Fruit fly (Drosophila melanogaster): ENCODE measurements around the gene Rala.

The Rala gene

DNA sequence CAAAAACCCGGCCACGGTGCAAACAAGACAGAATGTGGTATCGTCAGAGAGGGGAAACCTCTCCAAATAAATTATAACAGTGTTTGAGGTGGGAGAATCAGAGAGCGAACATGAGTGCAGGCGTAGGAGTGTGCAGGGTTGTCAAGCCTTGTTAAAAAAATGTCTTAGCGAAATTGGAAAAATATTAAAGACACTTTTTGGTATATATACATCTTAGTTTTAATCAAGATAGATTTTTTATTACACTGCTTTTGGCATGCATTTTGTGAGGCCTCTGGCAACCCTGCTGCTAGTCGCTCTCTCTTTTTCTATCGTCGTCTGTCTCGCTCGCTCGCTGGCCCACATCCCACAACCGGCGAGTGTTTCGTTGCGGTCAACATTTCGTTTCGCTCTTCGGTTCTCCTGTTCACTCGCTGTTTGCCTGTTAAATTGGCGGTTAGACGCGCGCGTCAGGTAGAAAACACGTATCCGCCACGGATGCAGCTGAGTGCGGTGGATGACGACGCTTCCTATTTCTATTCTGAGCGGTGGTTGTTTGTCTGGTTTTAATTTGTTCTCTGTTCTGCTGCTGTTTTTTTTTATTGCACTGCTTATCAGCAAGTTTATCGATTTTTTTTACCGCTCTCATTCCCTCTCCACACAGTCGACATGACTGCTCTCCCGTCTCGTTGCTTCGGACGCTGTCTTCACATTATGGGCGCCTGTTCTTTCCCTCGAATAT, 22.7 kb upstream of the Rala start (continued):
- TF ChIP-seq gce (GFP tag; IDR thresholded peaks at IDR 0.05): peak; percentile 100
- peak; percentile 29 for TF ChIP-seq Bgb (GFP tag; IDR thresholded peaks at IDR 0.05; ENCODE audit: partially characterized antibody)
- TF ChIP-seq sisA (GFP tag; IDR thresholded peaks at IDR 0.05): peak; percentile 99
- peak; percentile 99 for TF ChIP-seq CG15601 (tag; optimal IDR thresholded peaks at IDR 0.05)
- TF ChIP-seq HHEX (GFP tag; optimal IDR thresholded peaks at IDR 0.05): peak; percentile 100
- peak; percentile 99 for TF ChIP-seq B-H1 (GFP tag; IDR thresholded peaks at IDR 0.05)
- TF ChIP-seq CG43689 (GFP tag; IDR thresholded peaks at IDR 0.05): peak; percentile 99
- TF ChIP-seq sc (optimal IDR thresholded peaks at IDR 0.05): no peak
- peak; percentile 99 for TF ChIP-seq sc (GFP tag; optimal IDR thresholded peaks at IDR 0.05)
- TF ChIP-seq CG8765 (GFP tag; IDR thresholded peaks at IDR 0.05): peak; percentile 99
- TF ChIP-seq CG14014 (GFP tag; IDR thresholded peaks at IDR 0.05): peak; percentile 100
- peak; percentile 98 for TF ChIP-seq dan (GFP tag; IDR thresholded peaks at IDR 0.05)
- TF ChIP-seq Opbp (GFP tag; IDR thresholded peaks at IDR 0.05; ENCODE audit: partially characterized antibody): 0 out of 3 replicates have a peak, but pooled peaks have one; percentile 22
- TF ChIP-seq nom (GFP tag; optimal IDR thresholded peaks at IDR 0.05): peak; percentile 97
- TF ChIP-seq CG16815 (GFP tag; optimal IDR thresholded peaks at IDR 0.05): peak; percentile 99
- peak; percentile 98 for TF ChIP-seq exex (tag; optimal IDR thresholded peaks at IDR 0.05)
- TF ChIP-seq dm (GFP tag; optimal IDR thresholded peaks at IDR 0.05): peak; percentile 99
- peak; percentile 99 for TF ChIP-seq nmo (GFP tag; optimal IDR thresholded peaks at IDR 0.05)
- TF ChIP-seq CG5180 (GFP tag; optimal IDR thresholded peaks at IDR 0.05): peak; percentile 95
- peak; percentile 100 for TF ChIP-seq Rx (GFP tag; IDR thresholded peaks at IDR 0.05)
- TF ChIP-seq jing (GFP tag; optimal IDR thresholded peaks at IDR 0.05): peak; percentile 98
- peak; percentile 97 for TF ChIP-seq trem (tag; optimal IDR thresholded peaks at IDR 0.05)
- TF ChIP-seq Dref (GFP tag; IDR thresholded peaks at IDR 0.05): peak; percentile 54
- TF ChIP-seq NfI (GFP tag; optimal IDR thresholded peaks at IDR 0.05): peak; percentile 99
- peak; percentile 99 for TF ChIP-seq CG12299 (tag; optimal IDR thresholded peaks at IDR 0.05)
- peak; percentile 99 for TF ChIP-seq Meics (GFP tag; optimal IDR thresholded peaks at IDR 0.05)
- TF ChIP-seq crc (GFP tag; optimal IDR thresholded peaks at IDR 0.05): peak; percentile 99
- peak; percentile 95 for TF ChIP-seq wek (GFP tag; optimal IDR thresholded peaks at IDR 0.05)
- peak; percentile 99 for TF ChIP-seq corto (GFP tag; optimal IDR thresholded peaks at IDR 0.05)
- TF ChIP-seq CG12769 (tag; optimal IDR thresholded peaks at IDR 0.05): peak; percentile 100
- TF ChIP-seq otp (GFP tag; IDR thresholded peaks at IDR 0.05): peak; percentile 100
- TF ChIP-seq Sry-β (GFP tag; optimal IDR thresholded peaks at IDR 0.05): peak; percentile 63
- peak; percentile 99 for TF ChIP-seq Dad (GFP tag; optimal IDR thresholded peaks at IDR 0.05)
- TF ChIP-seq abd-A (tag; optimal IDR thresholded peaks at IDR 0.05): peak; percentile 96
- TF ChIP-seq GATAe (GFP tag; conservative IDR thresholded peaks at IDR 0.05): peak; percentile 98
- TF ChIP-seq Abd-B (GFP tag; optimal IDR thresholded peaks at IDR 0.05): peak; percentile 99
- peak; percentile 99 for TF ChIP-seq tup (GFP tag; optimal IDR thresholded peaks at IDR 0.05)
- peak; percentile 99 for TF ChIP-seq Mrtf (GFP tag; IDR thresholded peaks at IDR 0.05)
- peak; percentile 46 for TF ChIP-seq pzg (GFP tag; optimal IDR thresholded peaks at IDR 0.05)
- TF ChIP-seq Fer3 (tag; optimal IDR thresholded peaks at IDR 0.05): peak; percentile 100
- TF ChIP-seq CG7963 (GFP tag; IDR thresholded peaks at IDR 0.05; ENCODE audit: partially characterized antibody): peak; percentile 49; the same call in 1 of the 3 replicates
- TF ChIP-seq D19B (GFP tag; optimal IDR thresholded peaks at IDR 0.05): peak; percentile 97
- TF ChIP-seq disco-r (GFP tag; optimal IDR thresholded peaks at IDR 0.05): peak; percentile 98
- peak; percentile 99 for TF ChIP-seq CrebB (tag; optimal IDR thresholded peaks at IDR 0.05)
- peak in 1 of 2 experiments; percentile 16 for TF ChIP-seq Dfd (GFP tag; optimal IDR thresholded peaks at IDR 0.05)
- peak; percentile 99 for TF ChIP-seq Six4 (GFP tag; optimal IDR thresholded peaks at IDR 0.05)
- TF ChIP-seq Optix (GFP tag; IDR thresholded peaks at IDR 0.05): peak; percentile 100
- TF ChIP-seq CG6683 (GFP tag; optimal IDR thresholded peaks at IDR 0.05): peak; percentile 99
